Worm (Caenorhabditis elegans) whole organism, young adult: ENCODE results near the gene Y19D2B.2.
"Not testable (repeated sequence)": the region's sequence is repeated elsewhere in the genome, so short reads cannot be mapped to it uniquely, and the experiment has no call there.

Experiments used
- B0035.1 ChIP-seq: sonication (generic microtip); optimal IDR thresholded peaks from 2 replicates; lab custom pipeline; 2016; ENCODE audit warnings: missing genetic modification characterization, mild to moderate bottlenecking, missing compliant biosample characterization, missing genotype, missing genetic modification reagents
- B0336.3 ChIP-seq: fragments of 200-800 bp; sonication (Bioruptor generic); IDR thresholded peaks from 2 replicates; pipeline ENCODE4 v1.3.6; 2022; ENCODE audit warnings: missing genetic modification characterization, missing compliant biosample characterization
- C17E4.6 ChIP-seq: fragments of 200-800 bp; sonication (Bioruptor generic); IDR thresholded peaks from 2 replicates; pipeline ENCODE4 v1.3.6; 2022; ENCODE audit warnings: missing genetic modification reagents, missing genetic modification characterization, missing compliant biosample characterization
- F22D6.2 ChIP-seq: sonication (generic microtip); optimal IDR thresholded peaks from 2 replicates; lab custom pipeline; 2016; ENCODE audit warnings: mild to moderate bottlenecking, missing genetic modification characterization, missing compliant biosample characterization
- F23B12.7 ChIP-seq: sonication (generic microtip); optimal IDR thresholded peaks from 2 replicates; lab custom pipeline; 2017; ENCODE audit warnings: missing genetic modification characterization, mild to moderate bottlenecking, missing compliant biosample characterization, antibody characterized with exemption, moderate library complexity; ENCODE audit not compliant: insufficient read depth
- F37B4.10 ChIP-seq: fragments of 200-800 bp; sonication (Bioruptor generic); IDR thresholded peaks from 2 replicates; pipeline ENCODE4 v1.3.6; 2022; ENCODE audit warnings: missing genetic modification characterization, missing compliant biosample characterization
- F49E8.2 ChIP-seq: sonication (generic microtip); optimal IDR thresholded peaks from 3 replicates; lab custom pipeline; 2017; ENCODE audit warnings: missing genetic modification characterization, mild to moderate bottlenecking, missing compliant biosample characterization, antibody characterized with exemption, moderate library complexity; ENCODE audit not compliant: insufficient read depth
- K12H6.12 ChIP-seq: fragments of 200-800 bp; sonication (Bioruptor generic); optimal IDR thresholded peaks from 2 replicates; lab custom pipeline; 2018; ENCODE audit warnings: mild to moderate bottlenecking, missing genetic modification characterization, missing compliant biosample characterization
- T07F8.4 ChIP-seq: sonication (generic microtip); optimal IDR thresholded peaks from 2 replicates; lab custom pipeline; 2016; ENCODE audit warnings: mild to moderate bottlenecking, missing genetic modification characterization, moderate library complexity, missing compliant biosample characterization
- T26A5.8 ChIP-seq: sonication (generic microtip); optimal IDR thresholded peaks from 2 replicates; lab custom pipeline; 2016; ENCODE audit warnings: missing genetic modification characterization, missing compliant biosample characterization
- Y53G8AR.9 ChIP-seq: fragments of 200-800 bp; sonication (Bioruptor generic); conservative IDR thresholded peaks from 2 replicates; pipeline ENCODE4 v1.3.6; 2022; ENCODE audit warnings: missing genetic modification reagents, missing genetic modification characterization, missing compliant biosample characterization
- Y56A3A.18 ChIP-seq: fragments of 200-800 bp; sonication (Bioruptor generic); IDR thresholded peaks from 2 replicates; pipeline ENCODE4 v1.3.6; 2022; ENCODE audit warnings: missing genetic modification reagents, missing genetic modification characterization, missing compliant biosample characterization
- aptf-3 ChIP-seq: fragments of 200-800 bp; sonication (Bioruptor generic); IDR thresholded peaks from 2 replicates; pipeline ENCODE4 v1.3.6; 2022; ENCODE audit warnings: missing genetic modification characterization, missing compliant biosample characterization
- atf-7 ChIP-seq: sonication (generic microtip); optimal IDR thresholded peaks from 2 replicates; lab custom pipeline; 2017; ENCODE audit warnings: mild to moderate bottlenecking, missing genetic modification characterization, missing compliant biosample characterization
- attf-3 ChIP-seq: fragments of 200-800 bp; sonication (Bioruptor generic); conservative IDR thresholded peaks from 2 replicates; pipeline ENCODE4 v1.3.6; 2022; ENCODE audit warnings: missing genetic modification reagents, missing genetic modification characterization, missing compliant biosample characterization
- cebp-1 ChIP-seq, 2 experiments: fragments of 200-800 bp in 1 of 2; sonication (Bioruptor generic) in 1 of 2; sonication (generic microtip) in 1 of 2; IDR thresholded peaks in 1 of 2; optimal IDR thresholded peaks in 1 of 2; 2 replicates each; pipeline versions ENCODE4 v1.3.6 to Lab custom; 2017 to 2022; ENCODE audit warnings: missing compliant biosample characterization in 2 of 2, missing genetic modification characterization in 2 of 2, mild to moderate bottlenecking in 1 of 2, missing genetic modification reagents in 1 of 2, moderate library complexity in 1 of 2
- ceh-100 ChIP-seq: fragments of 200-800 bp; sonication (Bioruptor generic); IDR thresholded peaks from 2 replicates; pipeline ENCODE4 v1.3.6; 2022; ENCODE audit warnings: missing genetic modification reagents, missing genetic modification characterization, missing compliant biosample characterization
- ceh-27 ChIP-seq: fragments of 200-800 bp; sonication (Bioruptor generic); optimal IDR thresholded peaks from 2 replicates; lab custom pipeline; 2018; ENCODE audit warnings: mild to moderate bottlenecking, missing genetic modification characterization, moderate library complexity, missing compliant biosample characterization
- ceh-40 ChIP-seq: fragments of 200-800 bp; sonication (Bioruptor generic); IDR thresholded peaks from 2 replicates; pipeline ENCODE4 v1.3.6; 2022; ENCODE audit warnings: missing genetic modification characterization, missing compliant biosample characterization
- ceh-91 ChIP-seq: fragments of 200-800 bp; sonication (Bioruptor generic); IDR thresholded peaks from 2 replicates; pipeline ENCODE4 v1.3.6; 2022; ENCODE audit warnings: missing genetic modification reagents, missing genetic modification characterization, missing compliant biosample characterization
- efl-1 ChIP-seq: fragments of 150-350 bp; optimal IDR thresholded peaks from 2 replicates; lab custom pipeline; 2014; ENCODE audit warnings: missing biosample characterization, missing genetic modification reagents, missing genetic modification characterization
- ets-4 ChIP-seq: fragments of 200-800 bp; sonication (Bioruptor generic); optimal IDR thresholded peaks from 2 replicates; lab custom pipeline; 2018; ENCODE audit warnings: mild to moderate bottlenecking, missing genetic modification characterization, missing compliant biosample characterization
- fkh-3 ChIP-seq: sonication (generic microtip); optimal IDR thresholded peaks from 2 replicates; lab custom pipeline; 2016; ENCODE audit warnings: mild to moderate bottlenecking, missing genetic modification characterization, missing compliant biosample characterization
- hsf-1 ChIP-seq: fragments of 200-800 bp; sonication (Bioruptor generic); IDR thresholded peaks from 2 replicates; pipeline ENCODE4 v1.3.6; 2022; ENCODE audit warnings: missing genetic modification reagents, missing genetic modification characterization, missing compliant biosample characterization
- let-526 ChIP-seq: fragments of 200-800 bp; sonication (Bioruptor generic); IDR thresholded peaks from 2 replicates; pipeline ENCODE4 v1.3.6; 2022; ENCODE audit warnings: missing genetic modification reagents, missing genetic modification characterization, missing compliant biosample characterization
- let-607 ChIP-seq, 2 experiments: fragments of 200-800 bp in 1 of 2; sonication (Bioruptor generic) in 1 of 2; sonication (generic microtip) in 1 of 2; optimal IDR thresholded peaks; 2 replicates each; lab custom pipeline; 2016 to 2018; ENCODE audit warnings: mild to moderate bottlenecking in 2 of 2, missing compliant biosample characterization in 2 of 2, missing genetic modification characterization in 2 of 2, moderate library complexity in 2 of 2, missing genotype in 1 of 2
- lin-35 ChIP-seq, 3 experiments: fragments of 150-350 bp in 2 of 3; sonication (generic microtip) in 1 of 3; optimal IDR thresholded peaks; 2 replicates each; lab custom pipeline; 2014 to 2018; ENCODE audit warnings: missing biosample characterization in 3 of 3, missing genetic modification characterization in 3 of 3, missing genetic modification reagents in 3 of 3
- lsl-1 ChIP-seq: fragments of 200-800 bp; sonication (Bioruptor generic); optimal IDR thresholded peaks from 2 replicates; lab custom pipeline; 2018; ENCODE audit warnings: mild to moderate bottlenecking, missing genetic modification characterization, moderate library complexity, missing compliant biosample characterization
- madf-10 ChIP-seq: sonication (generic microtip); optimal IDR thresholded peaks from 2 replicates; lab custom pipeline; 2016; ENCODE audit warnings: mild to moderate bottlenecking, missing genetic modification characterization, missing compliant biosample characterization
- madf-3 ChIP-seq: fragments of 200-800 bp; sonication (Bioruptor generic); IDR thresholded peaks from 2 replicates; pipeline ENCODE4 v1.3.6; 2022; ENCODE audit warnings: missing genetic modification reagents, missing genetic modification characterization, missing compliant biosample characterization
- nfya-1 ChIP-seq: sonication (generic microtip); optimal IDR thresholded peaks from 2 replicates; lab custom pipeline; 2017; ENCODE audit warnings: antibody characterized with exemption, missing compliant biosample characterization, missing genetic modification characterization, borderline replicate concordance; ENCODE audit not compliant: insufficient read depth
- nhr-179 ChIP-seq: sonication (generic microtip); optimal IDR thresholded peaks from 2 replicates; lab custom pipeline; 2016; ENCODE audit warnings: mild to moderate bottlenecking, missing genetic modification characterization, missing compliant biosample characterization
- nhr-80 ChIP-seq: sonication (generic microtip); optimal IDR thresholded peaks from 2 replicates; lab custom pipeline; 2016; ENCODE audit warnings: missing genetic modification characterization, missing compliant biosample characterization
- rpc-1 ChIP-seq, 2 experiments: fragments of 150-350 bp in 1 of 2; sonication (generic microtip) in 1 of 2; optimal IDR thresholded peaks; 2 replicates each; lab custom pipeline; 2014 to 2018; ENCODE audit warnings: missing biosample characterization in 1 of 2, missing genetic modification characterization in 1 of 2, missing genetic modification reagents in 1 of 2, missing genotype in 1 of 2
- sdz-38 ChIP-seq: sonication (generic microtip); optimal IDR thresholded peaks from 2 replicates; lab custom pipeline; 2016; ENCODE audit warnings: missing genotype, missing genetic modification characterization, missing compliant biosample characterization
- snpc-4 ChIP-seq, 5 experiments: fragments of 150-350 bp in 1 of 5; sonication (generic microtip) in 4 of 5; optimal IDR thresholded peaks; 2 replicates each; lab custom pipeline; 2014 to 2018; ENCODE audit warnings: missing genetic modification characterization in 5 of 5, missing biosample characterization in 3 of 5, antibody characterized with exemption in 2 of 5, mild to moderate bottlenecking in 2 of 5, missing compliant biosample characterization in 2 of 5, missing genotype in 2 of 5, moderate library complexity in 2 of 5, missing genetic modification reagents in 1 of 5
- tbx-9 ChIP-seq: sonication (generic microtip); optimal IDR thresholded peaks from 2 replicates; lab custom pipeline; 2016; ENCODE audit warnings: borderline replicate concordance, missing genetic modification characterization, inconsistent platforms, missing compliant biosample characterization
- ztf-25 ChIP-seq: fragments of 200-800 bp; sonication (Bioruptor generic); IDR thresholded peaks from 2 replicates; pipeline ENCODE4 v1.3.6; 2022; ENCODE audit warnings: missing genetic modification reagents, missing genetic modification characterization, missing compliant biosample characterization

Gene Y19D2B.2

DNA sequence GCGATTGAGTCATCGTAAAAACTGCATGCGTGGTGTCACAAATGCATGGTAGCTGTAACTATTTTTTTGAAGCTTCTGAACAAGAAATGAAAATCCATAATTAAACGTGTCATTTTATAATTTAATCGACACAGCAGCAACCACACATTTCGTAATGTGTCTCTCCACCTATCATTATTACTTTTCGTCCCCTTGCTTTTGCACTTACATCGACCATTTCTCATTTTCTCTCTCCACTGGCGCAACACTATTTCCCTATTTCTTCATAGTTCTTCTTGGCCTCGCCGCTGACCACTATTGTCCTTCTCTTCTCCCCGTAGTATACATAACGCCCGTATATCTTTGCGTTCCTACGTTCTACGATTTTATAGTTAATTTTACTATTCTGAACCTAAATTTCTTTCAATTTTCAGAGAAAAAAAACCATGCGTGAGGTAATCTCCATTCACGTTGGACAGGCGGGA lies 5.7 kb upstream of the Y19D2B.2 start, which contains the start of gene tba-4:
tba-4 (plus strand) TSS at position 414 of the 464 bp plus-strand sequence.
- peak; percentile 83 for TF ChIP-seq nhr-80 (tag; lab: Kevin White, UChicago)
- peak; percentile 50; the same call in 1 of the 2 replicates for TF ChIP-seq cebp-1 (GFP tag; IDR thresholded peaks at IDR 0.05; lab: Robert Waterston, UW)
- no peak for TF ChIP-seq cebp-1 (tag; optimal IDR thresholded peaks at IDR 0.05; lab: Kevin White, UChicago)
- TF ChIP-seq let-607 (tag; optimal IDR thresholded peaks at IDR 0.05; lab: Kevin White, UChicago) = peak in 1 of 2 experiments; percentile 63
- TF ChIP-seq C17E4.6 (GFP tag; lab: Robert Waterston, UW) = no peak

DNA sequence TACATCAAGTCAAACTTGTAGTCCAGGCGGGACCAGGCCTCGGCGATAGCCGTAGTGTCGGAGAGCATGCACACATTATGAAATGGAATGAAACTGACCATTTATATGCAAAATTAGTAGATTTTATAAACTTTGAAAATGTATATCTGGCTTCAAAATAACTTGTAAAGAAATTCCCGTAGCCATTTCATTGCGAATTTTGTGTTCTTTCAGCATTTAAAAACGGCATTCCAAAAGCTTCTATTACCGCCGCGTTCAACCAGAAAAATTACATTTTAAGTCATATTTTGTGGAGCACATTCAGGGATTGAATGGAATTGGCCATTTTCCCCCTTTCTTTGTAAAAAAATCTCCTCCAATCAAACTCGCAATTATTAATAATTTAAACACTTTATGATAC lies 1.2 kb upstream of the Y19D2B.2 start, which contains the start of gene Y19D2B.1:
Y19D2B.1 (minus strand) TSS at position 101 of the 400 bp plus-strand sequence.
- not testable (repeated sequence) for TF ChIP-seq ets-4 (GFP tag; lab: Kevin White, UChicago); B0035.1 (tag; lab: Kevin White, UChicago); efl-1 (GFP tag; lab: Kevin White, UChicago)

DNA sequence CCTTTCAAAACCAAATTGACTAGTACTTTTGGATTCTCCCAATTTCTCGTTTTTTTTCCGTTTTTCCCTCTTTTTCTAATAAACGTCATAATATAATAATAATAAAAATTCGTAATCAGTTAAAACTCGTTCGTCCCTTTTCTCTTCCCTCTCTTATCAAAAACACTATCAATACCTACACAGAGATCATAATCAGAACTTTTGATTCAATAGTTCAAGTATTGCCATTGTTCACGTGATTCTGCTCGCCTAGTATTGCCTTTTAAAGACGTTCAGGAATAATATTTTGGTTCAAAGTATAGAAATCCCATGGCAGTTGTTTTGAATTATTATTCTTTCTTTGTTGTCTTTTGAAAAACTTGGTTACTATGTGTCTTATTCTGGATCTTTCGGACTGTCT lies 621 bp downstream of the Y19D2B.2 start:
- TF ChIP-seq hsf-1 (no peak), nhr-80 (tag; lab: Kevin White, UChicago) (peak; percentile 83), ztf-25 (GFP tag; lab: Robert Waterston, UW) (no peak), aptf-3 (GFP tag; lab: Robert Waterston, UW) (no peak), F37B4.10 (GFP tag; lab: Robert Waterston, UW) (no peak), F23B12.7 (peak; percentile 44), fkh-3 (tag; lab: Kevin White, UChicago) (no peak), cebp-1 (GFP tag; IDR thresholded peaks at IDR 0.05; lab: Robert Waterston, UW) (no peak), cebp-1 (tag; optimal IDR thresholded peaks at IDR 0.05; lab: Kevin White, UChicago) (peak; percentile 14), snpc-4 (GFP tag; optimal IDR thresholded peaks at IDR 0.05; lab: Kevin White, UChicago) (no peak), snpc-4 (tag; optimal IDR thresholded peaks at IDR 0.05; lab: Kevin White, UChicago) (peak in 1 of 4 experiments; percentile 2), madf-10 (tag; lab: Kevin White, UChicago) (peak; percentile 9), atf-7 (tag; lab: Kevin White, UChicago) (peak; percentile 50)

DNA sequence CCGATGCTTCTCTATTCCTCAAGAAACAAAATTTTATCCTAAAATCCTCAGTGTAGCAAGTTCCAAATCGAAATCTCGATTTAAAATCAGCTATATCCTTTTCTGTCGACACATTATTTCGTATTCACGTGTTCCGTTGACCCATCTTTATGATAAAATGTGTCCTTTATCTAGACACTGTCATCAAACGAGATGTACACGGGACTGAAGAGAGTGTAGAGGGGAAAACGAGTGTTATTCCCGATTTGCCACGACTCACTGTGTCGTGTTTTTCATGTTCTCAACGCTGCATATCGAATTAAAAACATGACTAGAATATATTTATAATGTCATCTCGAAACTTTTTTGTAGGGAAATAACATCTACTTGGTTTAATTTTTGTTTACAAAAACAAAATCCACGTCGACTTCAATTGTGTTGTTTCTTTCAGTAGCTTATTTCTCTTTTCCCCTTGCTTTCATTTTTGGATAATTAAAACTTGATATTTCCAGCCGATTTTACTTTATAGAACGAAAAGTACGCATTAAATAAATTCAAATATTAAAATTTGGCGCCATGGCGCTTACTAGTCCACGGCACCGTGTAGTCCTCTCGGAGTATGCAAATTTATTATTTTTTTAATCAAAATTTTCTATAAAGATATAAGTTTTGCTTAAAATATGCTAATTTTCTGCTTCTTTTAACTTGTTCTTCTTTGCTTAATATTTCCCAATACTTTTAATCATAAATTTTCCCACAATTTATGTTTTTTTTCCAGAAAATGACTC lies 1.9 kb downstream of the Y19D2B.2 start, which contains the start of gene metr-1:
metr-1 (plus strand) TSS at position 758 of the 767 bp plus-strand sequence.
- TF ChIP-seq lin-35 (GFP tag; optimal IDR thresholded peaks at IDR 0.05; lab: Kevin White, UChicago) (peak in 2 of 3 experiments; percentile 9 to 79), B0336.3 (GFP tag; lab: Robert Waterston, UW) (no peak), Y56A3A.18 (no peak), F49E8.2 (tag; lab: Kevin White, UChicago) (no peak), sdz-38 (tag; lab: Kevin White, UChicago) (no peak), T07F8.4 (no peak), ceh-100 (GFP tag; lab: Robert Waterston, UW) (no peak), T26A5.8 (tag; lab: Kevin White, UChicago) (no peak), madf-3 (GFP tag; lab: Robert Waterston, UW) (no peak), Y53G8AR.9 (GFP tag; lab: Robert Waterston, UW) (no peak), ceh-91 (GFP tag; lab: Robert Waterston, UW) (peak; percentile 31; the same call in 1 of the 2 replicates), tbx-9 (tag; lab: Kevin White, UChicago) (no peak), nfya-1 (tag; lab: Kevin White, UChicago) (no peak), let-526 (GFP tag; lab: Robert Waterston, UW) (no peak), C17E4.6 (GFP tag; lab: Robert Waterston, UW) (no peak), nhr-80 (tag; lab: Kevin White, UChicago) (peak; percentile 9), rpc-1 (optimal IDR thresholded peaks at IDR 0.05; lab: Kevin White, UChicago) (no peak), rpc-1 (tag; optimal IDR thresholded peaks at IDR 0.05; lab: Kevin White, UChicago) (no peak), attf-3 (no peak), ceh-40 (GFP tag; lab: Robert Waterston, UW) (no peak), lsl-1 (GFP tag; lab: Kevin White, UChicago) (peak; percentile 41), nhr-179 (tag; lab: Kevin White, UChicago) (no peak), F22D6.2 (no peak), K12H6.12 (no peak), ceh-27 (GFP tag; lab: Kevin White, UChicago) (no peak)
